Fruit fly (Drosophila melanogaster) whole organism, adult: ENCODE data around the gene Zcchc7.

Experiments used
- CG12768 ChIP-seq: fragments of 200-800 bp; sonication (Bioruptor generic); optimal IDR thresholded peaks from 2 replicates; lab custom pipeline; 2017; ENCODE audit warnings: missing biosample characterization, missing genetic modification characterization, mild to moderate bottlenecking, moderate library complexity, missing genetic modification reagents
- CG1620 ChIP-seq: fragments of 200-800 bp; sonication (Bioruptor generic); optimal IDR thresholded peaks from 2 replicates; lab custom pipeline; 2016; ENCODE audit warnings: missing biosample characterization, missing genetic modification characterization
- CG33017 ChIP-seq: fragments of 200-800 bp; sonication (Bioruptor generic); optimal IDR thresholded peaks from 2 replicates; lab custom pipeline; 2018; ENCODE audit warnings: missing biosample characterization, mild to moderate bottlenecking, missing genetic modification characterization, moderate library complexity
- CG5204 ChIP-seq: fragments of 200-800 bp; sonication (Bioruptor generic); optimal IDR thresholded peaks from 2 replicates; lab custom pipeline; 2016; ENCODE audit warnings: missing biosample characterization, missing genetic modification characterization
- CG7045 ChIP-seq: fragments of 200-800 bp; sonication (Bioruptor generic); optimal IDR thresholded peaks from 2 replicates; lab custom pipeline; 2017; ENCODE audit warnings: missing biosample characterization, mild to moderate bottlenecking, missing genetic modification characterization
- CG7101 ChIP-seq: fragments of 200-800 bp; sonication (Bioruptor generic); optimal IDR thresholded peaks from 2 replicates; lab custom pipeline; 2018; ENCODE audit warnings: missing biosample characterization, mild to moderate bottlenecking, missing genetic modification characterization, moderate library complexity
- Mnt ChIP-seq: fragments of 200-800 bp; sonication (Bioruptor generic); optimal IDR thresholded peaks from 2 replicates; lab custom pipeline; 2016; ENCODE audit warnings: missing biosample characterization, mild to moderate bottlenecking, missing genetic modification characterization
- bab1 ChIP-seq: fragments of 200-800 bp; sonication (Bioruptor generic); optimal IDR thresholded peaks from 3 replicates; lab custom pipeline; 2019; ENCODE audit warnings: missing biosample characterization, mild to moderate bottlenecking, missing genetic modification characterization, moderate library complexity
- cic ChIP-seq: fragments of 200-800 bp; sonication (Bioruptor generic); optimal IDR thresholded peaks from 2 replicates; lab custom pipeline; 2017; ENCODE audit warnings: missing biosample characterization, mild to moderate bottlenecking, missing genetic modification characterization, moderate library complexity
- cnc ChIP-seq, 2 experiments: fragments of >200 bp; optimal IDR thresholded peaks; 2 replicates each; lab custom pipeline; 2017
- ovo ChIP-seq: fragments of 200-800 bp; sonication (Bioruptor generic); optimal IDR thresholded peaks from 2 replicates; lab custom pipeline; 2016; ENCODE audit warnings: missing biosample characterization, missing genetic modification characterization
- tj ChIP-seq: fragments of 200-800 bp; sonication (Bioruptor generic); optimal IDR thresholded peaks from 3 replicates; lab custom pipeline; 2017; ENCODE audit warnings: missing biosample characterization, mild to moderate bottlenecking, missing genetic modification characterization, moderate library complexity

DNA sequence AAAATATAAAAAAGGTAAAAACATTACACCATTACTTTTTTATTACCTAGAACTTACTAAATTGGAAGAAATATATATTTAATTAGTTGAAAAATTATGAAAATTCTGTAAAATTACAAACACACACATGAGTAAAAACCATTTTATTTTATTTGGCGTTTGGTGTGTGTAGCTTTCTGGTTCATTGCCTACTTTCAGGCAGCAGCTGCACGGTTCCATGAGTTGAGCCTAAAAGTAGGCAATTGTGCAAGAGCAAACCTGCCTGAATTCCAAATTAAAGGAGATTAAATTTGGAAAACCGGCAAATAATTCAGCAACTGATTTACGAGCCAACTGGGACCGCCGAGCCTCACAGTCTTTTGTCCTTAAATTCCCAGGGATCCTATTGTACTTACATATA is 30.3 kb downstream of the Zcchc7 start:
- TF ChIP-seq bab1 = no peak
- no peak for TF ChIP-seq CG1620 (GFP tag; lab: Kevin White, UChicago)
- no peak for TF ChIP-seq CG7045 (GFP tag; lab: Kevin White, UChicago)
- TF ChIP-seq cnc (optimal IDR thresholded peaks at IDR 0.05; lab: Kevin White, UChicago) = no peak
- no peak for TF ChIP-seq CG5204 (GFP tag; lab: Kevin White, UChicago)
- no peak for TF ChIP-seq cic (GFP tag; lab: Kevin White, UChicago)
- no peak for TF ChIP-seq tj (GFP tag; lab: Kevin White, UChicago)
- TF ChIP-seq CG7101 = no peak
- TF ChIP-seq CG33017 (tag; lab: Kevin White, UChicago) = no peak
- TF ChIP-seq CG12768 (GFP tag; lab: Kevin White, UChicago) = no peak
- TF ChIP-seq ovo (GFP tag; lab: Kevin White, UChicago) = no peak
- no peak for TF ChIP-seq Mnt (GFP tag; lab: Kevin White, UChicago)
